Worm (Caenorhabditis elegans): ENCODE results near the gene T01D3.1.
A peak's percentile ranks its signal among the peaks of the same experiment; 100 is the strongest.

Gene T01D3.1

ce11 chrV:13689592-13689991, at the start of gene T01D3.1:
Gene T01D3.1 (plus strand): TSS chrV:13689892.
- TF ChIP-seq fkh-3 (tag; optimal IDR thresholded peaks at IDR 0.05) (no peak), dpl-1 (GFP tag; optimal IDR thresholded peaks at IDR 0.05) (no peak), nhr-179 (tag; optimal IDR thresholded peaks at IDR 0.05) (no peak), ama-1 (optimal IDR thresholded peaks at IDR 0.05) (no peak), ama-1 (GFP tag; optimal IDR thresholded peaks at IDR 0.05) (no peak), C17E4.6 (GFP tag; IDR thresholded peaks at IDR 0.05) (no peak), hmg-1.2 (GFP tag; IDR thresholded peaks at IDR 0.05) (no peak), mel-28 (tag; optimal IDR thresholded peaks at IDR 0.05; ENCODE audit: borderline replicate concordance) (no peak)

- no peak for TF ChIP-seq hmg-20 (GFP tag; IDR thresholded peaks at IDR 0.05)
- TF ChIP-seq F52B5.7 (tag; optimal IDR thresholded peaks at IDR 0.05), result no peak
- TF ChIP-seq lir-1 (GFP tag; conservative IDR thresholded peaks at IDR 0.05), result no peak
- 0 out of 2 replicates have a peak, but pooled peaks have one; percentile 68 for TF ChIP-seq ztf-28 (GFP tag; IDR thresholded peaks at IDR 0.05)
- peak; percentile 5; the same call in 1 of the 2 replicates for TF ChIP-seq Y67H2A.10 (GFP tag; conservative IDR thresholded peaks at IDR 0.05)
- peak; percentile 81 for TF ChIP-seq madf-3 (GFP tag; IDR thresholded peaks at IDR 0.05)
- TF ChIP-seq egrh-3 (GFP tag; IDR thresholded peaks at IDR 0.05), result peak; percentile 100
- TF ChIP-seq K11D2.4 (GFP tag; IDR thresholded peaks at IDR 0.05), result peak; percentile 68; the same call in 1 of the 2 replicates
- peak; percentile 91 for TF ChIP-seq cebp-2 (GFP tag; IDR thresholded peaks at IDR 0.05)
- peak; percentile 30; the same call in 1 of the 2 replicates for TF ChIP-seq cebp-1 (GFP tag; IDR thresholded peaks at IDR 0.05)
- no peak for TF ChIP-seq cebp-1 (tag; optimal IDR thresholded peaks at IDR 0.05)
- no peak for TF ChIP-seq ama-1 (optimal IDR thresholded peaks at IDR 0.05)
- TF ChIP-seq ama-1 (GFP tag; optimal IDR thresholded peaks at IDR 0.05), result no peak
- no peak for TF ChIP-seq athp-1 (tag; optimal IDR thresholded peaks at IDR 0.05)
- TF ChIP-seq Y79H2A.3 (GFP tag; conservative IDR thresholded peaks at IDR 0.05), result 0 out of 2 replicates have a peak, but pooled peaks have one; percentile 9
- peak; percentile 5; the same call in 1 of the 2 replicates for TF ChIP-seq F33H1.4 (GFP tag; IDR thresholded peaks at IDR 0.05)
- 0 out of 2 replicates have a peak, but pooled peaks have one; percentile 36 for TF ChIP-seq nfyb-1 (GFP tag; IDR thresholded peaks at IDR 0.05)
- TF ChIP-seq ceh-100 (GFP tag; IDR thresholded peaks at IDR 0.05), result no peak; the same call in 1 of the 2 replicates
- no peak for TF ChIP-seq F37B4.10 (GFP tag; IDR thresholded peaks at IDR 0.05)
- TF ChIP-seq dpl-1 (GFP tag; optimal IDR thresholded peaks at IDR 0.05), result no peak
- no peak for TF ChIP-seq xnd-1 (tag; optimal IDR thresholded peaks at IDR 0.05)
- TF ChIP-seq D2030.7 (GFP tag; IDR thresholded peaks at IDR 0.05), result peak; percentile 30
- TF ChIP-seq F10E7.11 (tag; optimal IDR thresholded peaks at IDR 0.05), result no peak
- no peak for TF ChIP-seq snpc-4 (GFP tag; optimal IDR thresholded peaks at IDR 0.05)
- no peak for TF ChIP-seq snpc-4 (tag; optimal IDR thresholded peaks at IDR 0.05)
- TF ChIP-seq egl-44 (GFP tag; IDR thresholded peaks at IDR 0.05), result 0 out of 2 replicates have a peak, but pooled peaks have one; percentile 15
- no peak for TF ChIP-seq F57C9.4 (tag; optimal IDR thresholded peaks at IDR 0.05)
- 0 out of 2 replicates have a peak, but pooled peaks have one; percentile 22 for TF ChIP-seq aptf-2 (GFP tag; conservative IDR thresholded peaks at IDR 0.05)
- TF ChIP-seq pbrm-1 (GFP tag; IDR thresholded peaks at IDR 0.05), result 0 out of 2 replicates have a peak, but pooled peaks have one; percentile 6
- TF ChIP-seq chd-7 (tag; optimal IDR thresholded peaks at IDR 0.05), result no peak
- no peak for TF ChIP-seq ccch-3 (GFP tag; optimal IDR thresholded peaks at IDR 0.05)
- TF ChIP-seq ztf-26 (tag; optimal IDR thresholded peaks at IDR 0.05), result no peak
- no peak for TF ChIP-seq snpc-1.1 (tag; optimal IDR thresholded peaks at IDR 0.05; ENCODE audit: insufficient read depth)
- 0 out of 2 replicates have a peak, but pooled peaks have one; percentile 71 for TF ChIP-seq nfya-2 (GFP tag; IDR thresholded peaks at IDR 0.05)
- TF ChIP-seq attf-3 (GFP tag; conservative IDR thresholded peaks at IDR 0.05), result peak; percentile 27; the same call in 1 of the 2 replicates
- 0 out of 2 replicates have a peak, but pooled peaks have one; percentile 22 for TF ChIP-seq Y53G8AR.9 (GFP tag; conservative IDR thresholded peaks at IDR 0.05)
- TF ChIP-seq Y56A3A.18 (GFP tag; IDR thresholded peaks at IDR 0.05), result no peak
- peak; percentile 74; the same call in 1 of the 2 replicates for TF ChIP-seq ztf-25 (GFP tag; IDR thresholded peaks at IDR 0.05)
- TF ChIP-seq zim-3 (tag; optimal IDR thresholded peaks at IDR 0.05), result no peak
- no peak for TF ChIP-seq rcor-1 (GFP tag; IDR thresholded peaks at IDR 0.05)
- TF ChIP-seq hsf-1 (GFP tag; IDR thresholded peaks at IDR 0.05), result peak; percentile 12; the same call in 1 of the 2 replicates
Measured at ce11 chrV:13645848-13646578, 43.7 kb upstream of the T01D3.1 start.

Data from whole organism, young adult.